Fruit fly (Drosophila melanogaster) whole organism, wandering third instar larva: ENCODE results near the gene CG12024.
A peak's percentile ranks its signal among the peaks of the same experiment; 100 is the strongest.

ENCODE experiments used
- Abd-B ChIP-seq: fragments of >200 bp; optimal IDR thresholded peaks from 2 replicates; lab custom pipeline; 2017; ENCODE audit warnings: missing biosample characterization, missing genetic modification characterization
- CG32264 ChIP-seq: fragments of 200-800 bp; sonication (Bioruptor generic); optimal IDR thresholded peaks from 2 replicates; lab custom pipeline; 2016; ENCODE audit warnings: missing biosample characterization, missing genetic modification characterization
- CrebA ChIP-seq: fragments of 200-800 bp; sonication (Bioruptor generic); optimal IDR thresholded peaks from 2 replicates; lab custom pipeline; 2016; ENCODE audit warnings: missing biosample characterization, mild to moderate bottlenecking, missing genetic modification characterization, borderline replicate concordance
- Dfd ChIP-seq: fragments of >200 bp; optimal IDR thresholded peaks from 2 replicates; lab custom pipeline; 2017; ENCODE audit warnings: missing biosample characterization, missing genetic modification characterization
- Dif ChIP-seq: fragments of 200-275, 200-300 bp; sonication (Bioruptor generic); optimal IDR thresholded peaks from 2 replicates; lab custom pipeline; 2018; ENCODE audit warnings: missing biosample characterization, missing genetic modification characterization; ENCODE audit not compliant: partially characterized antibody
- GATAd ChIP-seq: sonication (Bioruptor generic); optimal IDR thresholded peaks from 2 replicates; lab custom pipeline; 2016; ENCODE audit warnings: missing biosample characterization, missing genetic modification characterization
- HLH106 ChIP-seq: fragments of 200-800 bp; optimal IDR thresholded peaks from 3 replicates; lab custom pipeline; 2019; ENCODE audit warnings: missing biosample characterization, mild to moderate bottlenecking, missing genetic modification characterization, moderate library complexity
- Hnf4 ChIP-seq: fragments of 200-800 bp; sonication (Bioruptor generic); optimal IDR thresholded peaks from 2 replicates; lab custom pipeline; 2016; ENCODE audit warnings: missing biosample characterization, mild to moderate bottlenecking, missing genetic modification characterization
- Hr78 ChIP-seq: fragments of >200 bp; optimal IDR thresholded peaks from 2 replicates; lab custom pipeline; 2017; ENCODE audit warnings: missing biosample characterization, missing genetic modification characterization
- Jra ChIP-seq: sonication (Bioruptor generic); optimal IDR thresholded peaks from 2 replicates; lab custom pipeline; 2016; ENCODE audit warnings: missing biosample characterization, missing genetic modification characterization
- Mio ChIP-seq: sonication (Bioruptor generic); optimal IDR thresholded peaks from 2 replicates; lab custom pipeline; 2016; ENCODE audit warnings: missing biosample characterization, missing genetic modification characterization
- OdsH ChIP-seq: fragments of 200-800 bp; sonication (Bioruptor generic); optimal IDR thresholded peaks from 2 replicates; lab custom pipeline; 2016; ENCODE audit warnings: missing biosample characterization, mild to moderate bottlenecking, missing genetic modification characterization
- Rel ChIP-seq, 2 experiments: fragments of 200-800 bp; sonication (Bioruptor generic) in 1 of 2; optimal IDR thresholded peaks; 2 replicates in 1 of 2; 3 replicates in 1 of 2; lab custom pipeline; 2016 to 2019; ENCODE audit warnings: mild to moderate bottlenecking in 2 of 2, missing biosample characterization in 2 of 2, missing genetic modification characterization in 2 of 2, moderate library complexity in 1 of 2
- Sp1 ChIP-seq: fragments of 200-800 bp; sonication (Bioruptor generic); optimal IDR thresholded peaks from 3 replicates; lab custom pipeline; 2019; ENCODE audit warnings: missing biosample characterization, mild to moderate bottlenecking, missing genetic modification characterization, moderate library complexity
- Vsx2 ChIP-seq: fragments of 200-300, 225-300 bp; sonication (Bioruptor generic); optimal IDR thresholded peaks from 2 replicates; lab custom pipeline; 2018; ENCODE audit warnings: missing biosample characterization, missing genetic modification characterization; ENCODE audit not compliant: partially characterized antibody
- br ChIP-seq: fragments of 200-800 bp; sonication (Bioruptor generic); optimal IDR thresholded peaks from 2 replicates; lab custom pipeline; 2016; ENCODE audit warnings: missing biosample characterization, missing genetic modification characterization
- dmrt93B ChIP-seq: fragments of 200-800 bp; sonication (Bioruptor generic); optimal IDR thresholded peaks from 2 replicates; lab custom pipeline; 2018; ENCODE audit warnings: missing biosample characterization, mild to moderate bottlenecking, missing genetic modification characterization
- ey ChIP-seq: fragments of 200-800 bp; sonication (Bioruptor generic); optimal IDR thresholded peaks from 2 replicates; lab custom pipeline; 2016; ENCODE audit warnings: missing biosample characterization, missing genetic modification characterization
- foxo ChIP-seq, 2 experiments: fragments of 200-800 bp; sonication (Bioruptor generic); optimal IDR thresholded peaks; 2 replicates in 1 of 2; 3 replicates in 1 of 2; lab custom pipeline; 2016 to 2017; ENCODE audit warnings: missing biosample characterization in 2 of 2, missing genetic modification characterization in 2 of 2
- fru ChIP-seq: fragments of 200-800 bp; sonication (Bioruptor generic); optimal IDR thresholded peaks from 3 replicates; lab custom pipeline; 2016; ENCODE audit warnings: missing biosample characterization, mild to moderate bottlenecking, missing genetic modification characterization
- h ChIP-seq: fragments of 200-800 bp; sonication (Bioruptor generic); optimal IDR thresholded peaks from 3 replicates; lab custom pipeline; 2016; ENCODE audit warnings: missing biosample characterization, mild to moderate bottlenecking, missing genetic modification characterization
- jim ChIP-seq: fragments of 175-275, 200-325 bp; sonication (Bioruptor generic); optimal IDR thresholded peaks from 2 replicates; lab custom pipeline; 2016; ENCODE audit warnings: missing biosample characterization, mild to moderate bottlenecking, missing genetic modification characterization
- lola ChIP-seq: fragments of >200 bp; optimal IDR thresholded peaks from 2 replicates; lab custom pipeline; 2017; ENCODE audit warnings: missing biosample characterization, missing genetic modification characterization
- psq ChIP-seq: fragments of 200-800 bp; sonication (Bioruptor generic); optimal IDR thresholded peaks from 3 replicates; lab custom pipeline; 2017; ENCODE audit warnings: missing biosample characterization, mild to moderate bottlenecking, missing genetic modification characterization, moderate library complexity
- rgr ChIP-seq: fragments of 200-800 bp; sonication (Bioruptor generic); optimal IDR thresholded peaks from 3 replicates; lab custom pipeline; 2016; ENCODE audit warnings: missing biosample characterization, mild to moderate bottlenecking, missing genetic modification characterization
- sage ChIP-seq: fragments of 200-800 bp; sonication (Bioruptor generic); optimal IDR thresholded peaks from 2 replicates; lab custom pipeline; 2016; ENCODE audit warnings: missing biosample characterization, mild to moderate bottlenecking, missing genetic modification characterization
- sv ChIP-seq: fragments of 200-800 bp; sonication (Bioruptor generic); optimal IDR thresholded peaks from 3 replicates; lab custom pipeline; 2016; ENCODE audit warnings: missing biosample characterization, missing genetic modification characterization
- tai ChIP-seq: sonication (Bioruptor generic); optimal IDR thresholded peaks from 2 replicates; lab custom pipeline; 2016; ENCODE audit warnings: missing biosample characterization, missing genetic modification characterization
- usp ChIP-seq: fragments of >200 bp; optimal IDR thresholded peaks from 2 replicates; lab custom pipeline; 2017; ENCODE audit warnings: missing biosample characterization, missing genetic modification characterization
- woc ChIP-seq: sonication (Bioruptor generic); optimal IDR thresholded peaks from 2 replicates; lab custom pipeline; 2016; ENCODE audit warnings: missing biosample characterization, mild to moderate bottlenecking, missing genetic modification characterization

CG12024 gene

dm6 chr3L:1866021-1866811 is 9.3 kb downstream of the CG12024 start:
- TF ChIP-seq Hnf4 (GFP tag; lab: Kevin White, UChicago) (peak; percentile 65), Sp1 (GFP tag; lab: Kevin White, UChicago) (no peak)
- TF ChIP-seq, all 38 proteins: peak for 1

dm6 chr3L:1868841-1869240 is 11.9 kb downstream of the CG12024 start:
- TF ChIP-seq h (GFP tag; lab: Kevin White, UChicago) (peak; percentile 42), woc (GFP tag; lab: Kevin White, UChicago) (no peak), br (GFP tag; lab: Kevin White, UChicago) (peak; percentile 6), ey (GFP tag; lab: Kevin White, UChicago) (peak; percentile 4), Jra (GFP tag; lab: Kevin White, UChicago) (no peak), psq (GFP tag; lab: Kevin White, UChicago) (no peak), CrebA (GFP tag; lab: Kevin White, UChicago) (no peak), HLH106 (tag; lab: Kevin White, UChicago) (peak; percentile 43), jim (no peak), rgr (GFP tag; lab: Kevin White, UChicago) (peak; percentile 28), Hr78 (no peak), usp (GFP tag; lab: Kevin White, UChicago) (no peak), Dfd (GFP tag; lab: Kevin White, UChicago) (no peak), tai (GFP tag; lab: Kevin White, UChicago) (no peak), Dif (GFP tag; lab: Kevin White, UChicago) (no peak), OdsH (GFP tag; lab: Kevin White, UChicago) (peak; percentile 13), Sp1 (GFP tag; lab: Kevin White, UChicago) (no peak)

dm6 chr3L:1869719-1870118 is 12.8 kb downstream of the CG12024 start, which contains the start of gene CG13924:
TSS of gene CG13924 (plus strand) at chr3L:1870019.
- TF ChIP-seq Rel (GFP tag; optimal IDR thresholded peaks at IDR 0.05; lab: Kevin White, UChicago) (no peak), Rel (tag; optimal IDR thresholded peaks at IDR 0.05; lab: Kevin White, UChicago) (no peak), HLH106 (tag; lab: Kevin White, UChicago) (no peak), jim (no peak), CG32264 (GFP tag; lab: Kevin White, UChicago) (no peak), Mio (GFP tag; lab: Kevin White, UChicago) (no peak), lola (no peak), h (GFP tag; lab: Kevin White, UChicago) (no peak), Dfd (GFP tag; lab: Kevin White, UChicago) (no peak), Sp1 (GFP tag; lab: Kevin White, UChicago) (no peak), sv (GFP tag; lab: Kevin White, UChicago) (no peak), Hr78 (no peak), Hnf4 (GFP tag; lab: Kevin White, UChicago) (no peak), fru (GFP tag; lab: Kevin White, UChicago) (no peak), usp (GFP tag; lab: Kevin White, UChicago) (no peak), Dif (GFP tag; lab: Kevin White, UChicago) (no peak), sage (GFP tag; lab: Kevin White, UChicago) (no peak), Abd-B (GFP tag; lab: Kevin White, UChicago) (no peak)
- TF ChIP-seq, all 38 proteins: peak for 0

dm6 chr3L:1876215-1876625 is 19.3 kb downstream of the CG12024 start, which contains the start of gene dre4:
TSS of gene dre4 (minus strand) at chr3L:1876312.
- TF ChIP-seq Vsx2 (GFP tag; lab: Kevin White, UChicago) (no peak), rgr (GFP tag; lab: Kevin White, UChicago) (peak; percentile 59), dmrt93B (GFP tag; lab: Kevin White, UChicago) (peak; percentile 7), sv (GFP tag; lab: Kevin White, UChicago) (peak; percentile 61), GATAd (GFP tag; lab: Kevin White, UChicago) (no peak), foxo (GFP tag; optimal IDR thresholded peaks at IDR 0.05; lab: Kevin White, UChicago) (peak in 1 of 2 experiments; percentile 66), Sp1 (GFP tag; lab: Kevin White, UChicago) (peak; percentile 35), ey (GFP tag; lab: Kevin White, UChicago) (peak; percentile 43), br (GFP tag; lab: Kevin White, UChicago) (peak; percentile 9), HLH106 (tag; lab: Kevin White, UChicago) (peak; percentile 36), OdsH (GFP tag; lab: Kevin White, UChicago) (peak; percentile 61), psq (GFP tag; lab: Kevin White, UChicago) (peak; percentile 37), h (GFP tag; lab: Kevin White, UChicago) (peak; percentile 65), Hr78 (no peak)
